Worm (Caenorhabditis elegans): ENCODE data around the gene ccg-1.

- no peak for TF ChIP-seq fos-1 (tag; optimal IDR thresholded peaks at IDR 0.05)
- no peak for TF ChIP-seq nhr-76 (tag; optimal IDR thresholded peaks at IDR 0.05)
- TF ChIP-seq nhr-11 (tag; optimal IDR thresholded peaks at IDR 0.05), result no peak
- TF ChIP-seq ceh-82 (tag; optimal IDR thresholded peaks at IDR 0.05), result no peak
- no peak for TF ChIP-seq ceh-28 (tag; optimal IDR thresholded peaks at IDR 0.05)
- no peak for TF ChIP-seq unc-39 (tag; optimal IDR thresholded peaks at IDR 0.05)
- TF ChIP-seq elt-3 (tag; optimal IDR thresholded peaks at IDR 0.05), result no peak
- TF ChIP-seq ztf-4 (tag; optimal IDR thresholded peaks at IDR 0.05), result no peak
These were observed 55.4 kb downstream of the ccg-1 start, which contains the start of gene Y40H7A.11 for ce11 chrIV:15220253-15220652.

Data from whole organism, L3 larva.